Worm (Caenorhabditis elegans) whole organism, young adult: ENCODE results near the gene F17C11.2.

Experiments used
- B0035.1 ChIP-seq: sonication (generic microtip); optimal IDR thresholded peaks from 2 replicates; lab custom pipeline; 2016; ENCODE audit warnings: missing genetic modification characterization, mild to moderate bottlenecking, missing compliant biosample characterization, missing genotype, missing genetic modification reagents
- F10E7.11 ChIP-seq: sonication (generic microtip); optimal IDR thresholded peaks from 2 replicates; lab custom pipeline; 2017; ENCODE audit warnings: mild to moderate bottlenecking, missing genetic modification characterization, moderate library complexity, missing compliant biosample characterization
- F23B12.7 ChIP-seq: sonication (generic microtip); optimal IDR thresholded peaks from 2 replicates; lab custom pipeline; 2017; ENCODE audit warnings: missing genetic modification characterization, mild to moderate bottlenecking, missing compliant biosample characterization, antibody characterized with exemption, moderate library complexity; ENCODE audit not compliant: insufficient read depth
- F55B11.4 ChIP-seq: sonication (generic microtip); optimal IDR thresholded peaks from 2 replicates; lab custom pipeline; 2016; ENCODE audit warnings: missing compliant biosample characterization, missing genetic modification characterization, borderline replicate concordance; ENCODE audit not compliant: insufficient read depth
- F57A8.1 ChIP-seq: fragments of 200-800 bp; sonication (Bioruptor generic); optimal IDR thresholded peaks from 2 replicates; lab custom pipeline; 2018; ENCODE audit warnings: mild to moderate bottlenecking, missing genetic modification characterization, moderate library complexity, missing compliant biosample characterization
- K11D2.4 ChIP-seq: fragments of 200-800 bp; sonication (Bioruptor generic); IDR thresholded peaks from 2 replicates; pipeline ENCODE4 v1.3.6; 2022; ENCODE audit warnings: missing genetic modification reagents, missing genetic modification characterization, missing compliant biosample characterization
- Y56A3A.18 ChIP-seq: fragments of 200-800 bp; sonication (Bioruptor generic); IDR thresholded peaks from 2 replicates; pipeline ENCODE4 v1.3.6; 2022; ENCODE audit warnings: missing genetic modification reagents, missing genetic modification characterization, missing compliant biosample characterization
- ZK185.1 ChIP-seq: sonication (generic microtip); optimal IDR thresholded peaks from 2 replicates; lab custom pipeline; 2016; ENCODE audit warnings: mild to moderate bottlenecking, missing genetic modification characterization, missing compliant biosample characterization; ENCODE audit not compliant: poor library complexity, severe bottlenecking
- akir-1 ChIP-seq: fragments of 200-800 bp; sonication (Bioruptor generic); optimal IDR thresholded peaks from 2 replicates; lab custom pipeline; 2018; ENCODE audit warnings: mild to moderate bottlenecking, missing genetic modification characterization, moderate library complexity, missing compliant biosample characterization
- ama-1 ChIP-seq, 3 experiments: fragments of 150-350 bp in 1 of 3; sonication (generic microtip) in 2 of 3; optimal IDR thresholded peaks; 2 replicates each; lab custom pipeline; 2014 to 2018; ENCODE audit warnings: missing biosample characterization in 2 of 3, missing genetic modification characterization in 2 of 3, missing genetic modification reagents in 2 of 3
- aptf-3 ChIP-seq: fragments of 200-800 bp; sonication (Bioruptor generic); IDR thresholded peaks from 2 replicates; pipeline ENCODE4 v1.3.6; 2022; ENCODE audit warnings: missing genetic modification characterization, missing compliant biosample characterization
- attf-5 ChIP-seq: fragments of 200-800 bp; sonication (Bioruptor generic); optimal IDR thresholded peaks from 2 replicates; lab custom pipeline; 2018; ENCODE audit warnings: mild to moderate bottlenecking, missing genetic modification characterization, missing compliant biosample characterization
- ceh-100 ChIP-seq: fragments of 200-800 bp; sonication (Bioruptor generic); IDR thresholded peaks from 2 replicates; pipeline ENCODE4 v1.3.6; 2022; ENCODE audit warnings: missing genetic modification reagents, missing genetic modification characterization, missing compliant biosample characterization
- ceh-58 ChIP-seq: fragments of 200-800 bp; sonication (Bioruptor generic); IDR thresholded peaks from 2 replicates; pipeline ENCODE4 v1.3.6; 2022; ENCODE audit warnings: missing genetic modification characterization, missing compliant biosample characterization
- ceh-79 ChIP-seq: sonication (generic microtip); optimal IDR thresholded peaks from 2 replicates; lab custom pipeline; 2017; ENCODE audit warnings: mild to moderate bottlenecking, missing genetic modification characterization, missing compliant biosample characterization
- ceh-91 ChIP-seq: fragments of 200-800 bp; sonication (Bioruptor generic); IDR thresholded peaks from 2 replicates; pipeline ENCODE4 v1.3.6; 2022; ENCODE audit warnings: missing genetic modification reagents, missing genetic modification characterization, missing compliant biosample characterization
- chd-7 ChIP-seq: sonication (generic microtip); optimal IDR thresholded peaks from 2 replicates; lab custom pipeline; 2016; ENCODE audit warnings: mild to moderate bottlenecking, missing genetic modification characterization, moderate library complexity, missing compliant biosample characterization
- dox-1 ChIP-seq: fragments of 200-800 bp; sonication (Bioruptor generic); IDR thresholded peaks from 2 replicates; pipeline ENCODE4 v1.3.6; 2022; ENCODE audit warnings: missing genetic modification reagents, missing genetic modification characterization, missing compliant biosample characterization
- dpff-1 ChIP-seq: sonication (generic microtip); optimal IDR thresholded peaks from 2 replicates; lab custom pipeline; 2017; ENCODE audit warnings: mild to moderate bottlenecking, missing genetic modification characterization, missing compliant biosample characterization
- efl-1 ChIP-seq: fragments of 150-350 bp; optimal IDR thresholded peaks from 2 replicates; lab custom pipeline; 2014; ENCODE audit warnings: missing biosample characterization, missing genetic modification reagents, missing genetic modification characterization
- egl-18 ChIP-seq: fragments of 200-800 bp; sonication (Bioruptor generic); IDR thresholded peaks from 2 replicates; pipeline ENCODE4 v1.3.6; 2022; ENCODE audit warnings: missing genetic modification reagents, missing genetic modification characterization, missing compliant biosample characterization
- egl-44 ChIP-seq: fragments of 200-800 bp; sonication (Bioruptor generic); IDR thresholded peaks from 2 replicates; pipeline ENCODE4 v1.3.6; 2022; ENCODE audit warnings: missing genetic modification reagents, missing genetic modification characterization, missing compliant biosample characterization
- ekl-4 ChIP-seq: fragments of 200-800 bp; sonication (Bioruptor generic); IDR thresholded peaks from 2 replicates; pipeline ENCODE4 v1.3.6; 2022; ENCODE audit warnings: missing genetic modification reagents, missing genetic modification characterization, missing compliant biosample characterization
- fkh-3 ChIP-seq: sonication (generic microtip); optimal IDR thresholded peaks from 2 replicates; lab custom pipeline; 2016; ENCODE audit warnings: mild to moderate bottlenecking, missing genetic modification characterization, missing compliant biosample characterization
- hrde-1 ChIP-seq: sonication (generic microtip); optimal IDR thresholded peaks from 2 replicates; lab custom pipeline; 2016; ENCODE audit warnings: missing genetic modification characterization, mild to moderate bottlenecking, missing compliant biosample characterization, moderate library complexity, missing genotype, missing genetic modification reagents, borderline replicate concordance
- lag-1 ChIP-seq: fragments of 200-800 bp; sonication (Bioruptor generic); IDR thresholded peaks from 2 replicates; pipeline ENCODE4 v1.3.6; 2022; ENCODE audit warnings: missing genetic modification reagents, missing genetic modification characterization, missing compliant biosample characterization
- lin-26 ChIP-seq: fragments of 200-800 bp; sonication (Bioruptor generic); IDR thresholded peaks from 2 replicates; pipeline ENCODE4 v1.3.6; 2022; ENCODE audit warnings: missing genetic modification reagents, missing genetic modification characterization, missing compliant biosample characterization
- lin-35 ChIP-seq, 3 experiments: fragments of 150-350 bp in 2 of 3; sonication (generic microtip) in 1 of 3; optimal IDR thresholded peaks; 2 replicates each; lab custom pipeline; 2014 to 2018; ENCODE audit warnings: missing biosample characterization in 3 of 3, missing genetic modification characterization in 3 of 3, missing genetic modification reagents in 3 of 3
- lin-40 ChIP-seq: sonication (generic microtip); optimal IDR thresholded peaks from 2 replicates; lab custom pipeline; 2016; ENCODE audit warnings: missing genetic modification characterization, mild to moderate bottlenecking, missing compliant biosample characterization, missing genotype, missing genetic modification reagents
- lin-54 ChIP-seq: fragments of 200-800 bp; sonication (Bioruptor generic); optimal IDR thresholded peaks from 2 replicates; lab custom pipeline; 2018; ENCODE audit warnings: mild to moderate bottlenecking, missing genetic modification characterization, missing compliant biosample characterization
- lir-1 ChIP-seq: fragments of 200-800 bp; sonication (Bioruptor generic); conservative IDR thresholded peaks from 2 replicates; pipeline ENCODE4 v1.3.6; 2022; ENCODE audit warnings: missing genetic modification reagents, missing genetic modification characterization, missing compliant biosample characterization
- lsl-1 ChIP-seq: fragments of 200-800 bp; sonication (Bioruptor generic); optimal IDR thresholded peaks from 2 replicates; lab custom pipeline; 2018; ENCODE audit warnings: mild to moderate bottlenecking, missing genetic modification characterization, moderate library complexity, missing compliant biosample characterization
- madf-10 ChIP-seq: sonication (generic microtip); optimal IDR thresholded peaks from 2 replicates; lab custom pipeline; 2016; ENCODE audit warnings: mild to moderate bottlenecking, missing genetic modification characterization, missing compliant biosample characterization
- madf-6 ChIP-seq: fragments of 200-800 bp; sonication (Bioruptor generic); IDR thresholded peaks from 2 replicates; pipeline ENCODE4 v1.3.6; 2022; ENCODE audit warnings: missing genetic modification reagents, missing genetic modification characterization, missing compliant biosample characterization
- madf-8 ChIP-seq: fragments of 200-800 bp; sonication (Bioruptor generic); conservative IDR thresholded peaks from 2 replicates; pipeline ENCODE4 v1.3.6; 2022; ENCODE audit warnings: missing genetic modification reagents, missing genetic modification characterization, missing compliant biosample characterization
- mel-28 ChIP-seq: sonication (generic microtip); optimal IDR thresholded peaks from 2 replicates; lab custom pipeline; 2016; ENCODE audit warnings: borderline replicate concordance, mild to moderate bottlenecking, missing genetic modification characterization, missing compliant biosample characterization
- nfya-2 ChIP-seq: fragments of 200-800 bp; sonication (Bioruptor generic); IDR thresholded peaks from 2 replicates; pipeline ENCODE4 v1.3.6; 2022; ENCODE audit warnings: missing genetic modification reagents, missing genetic modification characterization, missing compliant biosample characterization
- rcor-1 ChIP-seq: fragments of 200-800 bp; sonication (Bioruptor generic); IDR thresholded peaks from 2 replicates; pipeline ENCODE4 v1.3.6; 2022; ENCODE audit warnings: missing genetic modification reagents, missing genetic modification characterization, missing compliant biosample characterization
- repo-1 ChIP-seq: sonication (generic microtip); optimal IDR thresholded peaks from 2 replicates; lab custom pipeline; 2017; ENCODE audit warnings: mild to moderate bottlenecking, missing genetic modification characterization, missing compliant biosample characterization
- rpc-1 ChIP-seq, 2 experiments: fragments of 150-350 bp in 1 of 2; sonication (generic microtip) in 1 of 2; optimal IDR thresholded peaks; 2 replicates each; lab custom pipeline; 2014 to 2018; ENCODE audit warnings: missing biosample characterization in 1 of 2, missing genetic modification characterization in 1 of 2, missing genetic modification reagents in 1 of 2, missing genotype in 1 of 2
- snpc-1.1 ChIP-seq: sonication (generic microtip); optimal IDR thresholded peaks from 2 replicates; lab custom pipeline; 2017; ENCODE audit warnings: missing genetic modification characterization, mild to moderate bottlenecking, missing compliant biosample characterization, antibody characterized with exemption, moderate library complexity, missing genotype, missing genetic modification reagents; ENCODE audit not compliant: insufficient read depth
- snpc-3.4 ChIP-seq: sonication (generic microtip); optimal IDR thresholded peaks from 2 replicates; lab custom pipeline; 2017; ENCODE audit warnings: missing genetic modification characterization, mild to moderate bottlenecking, missing compliant biosample characterization, antibody characterized with exemption, moderate library complexity, missing genotype, missing genetic modification reagents
- tlf-1 ChIP-seq: fragments of 200-800 bp; sonication (Bioruptor generic); optimal IDR thresholded peaks from 2 replicates; lab custom pipeline; 2018; ENCODE audit warnings: mild to moderate bottlenecking, missing genetic modification characterization, missing compliant biosample characterization
- ztf-18 ChIP-seq: sonication (generic microtip); optimal IDR thresholded peaks from 2 replicates; lab custom pipeline; 2016; ENCODE audit warnings: missing genotype, mild to moderate bottlenecking, missing genetic modification characterization, missing compliant biosample characterization
- ztf-22 ChIP-seq: fragments of 200-800 bp; sonication (Bioruptor generic); optimal IDR thresholded peaks from 2 replicates; lab custom pipeline; 2018; ENCODE audit warnings: mild to moderate bottlenecking, missing genetic modification characterization, moderate library complexity, missing compliant biosample characterization
- ztf-28 ChIP-seq: fragments of 200-800 bp; sonication (Bioruptor generic); IDR thresholded peaks from 2 replicates; pipeline ENCODE4 v1.3.6; 2022; ENCODE audit warnings: missing genetic modification reagents, missing genetic modification characterization, missing compliant biosample characterization
- ztf-3 ChIP-seq: fragments of 200-800 bp; sonication (Bioruptor generic); optimal IDR thresholded peaks from 2 replicates; lab custom pipeline; 2018; ENCODE audit warnings: mild to moderate bottlenecking, missing genetic modification characterization, missing compliant biosample characterization

Gene F17C11.2

DNA sequence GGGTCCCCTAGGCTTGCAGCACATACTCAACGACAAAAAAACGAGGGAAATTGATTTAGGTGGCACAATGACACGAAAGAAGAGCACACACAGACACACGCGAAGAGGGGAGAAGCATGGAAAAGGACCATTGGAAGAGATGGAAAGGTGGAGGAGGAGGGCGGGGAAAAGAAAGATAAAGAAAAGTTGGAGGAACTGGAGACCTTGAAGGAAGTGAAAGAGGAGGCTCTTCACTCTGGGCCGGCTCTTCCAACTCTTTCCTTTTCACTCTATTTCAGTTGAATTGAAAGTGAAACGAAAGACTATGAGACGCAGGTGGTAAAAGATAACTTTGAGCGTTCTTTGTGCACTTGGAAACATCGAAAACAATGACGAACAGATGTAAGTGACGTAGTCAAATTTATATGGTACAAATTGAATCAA, 13.4 kb downstream of the F17C11.2 start:
- no peak for TF ChIP-seq nfya-2 (GFP tag; lab: Robert Waterston, UW)
- no peak for TF ChIP-seq ztf-18 (tag; lab: Kevin White, UChicago)
- no peak for TF ChIP-seq hrde-1 (tag; lab: Kevin White, UChicago)
- TF ChIP-seq F55B11.4 (tag; lab: Kevin White, UChicago) = no peak
- no peak for TF ChIP-seq akir-1 (GFP tag; lab: Kevin White, UChicago)
- TF ChIP-seq attf-5 = peak; percentile 38
- TF ChIP-seq F57A8.1 (GFP tag; lab: Kevin White, UChicago) = no peak
- no peak for TF ChIP-seq tlf-1 (GFP tag; lab: Kevin White, UChicago)
- no peak for TF ChIP-seq ceh-58 (GFP tag; lab: Robert Waterston, UW)
- TF ChIP-seq lin-54 (GFP tag; lab: Kevin White, UChicago) = no peak
- TF ChIP-seq lin-26 (GFP tag; lab: Robert Waterston, UW) = no peak
- no peak for TF ChIP-seq lsl-1 (GFP tag; lab: Kevin White, UChicago)
- no peak for TF ChIP-seq snpc-3.4 (tag; lab: Kevin White, UChicago)
- TF ChIP-seq F23B12.7 (tag; lab: Kevin White, UChicago) = no peak
- no peak for TF ChIP-seq egl-44 (GFP tag; lab: Robert Waterston, UW)
- TF ChIP-seq ceh-79 = no peak
- TF ChIP-seq snpc-1.1 = no peak
- no peak for TF ChIP-seq repo-1 (tag; lab: Kevin White, UChicago)
- no peak for TF ChIP-seq ama-1 (optimal IDR thresholded peaks at IDR 0.05; lab: Kevin White, UChicago)
- TF ChIP-seq ama-1 (GFP tag; optimal IDR thresholded peaks at IDR 0.05; lab: Kevin White, UChicago) = no peak
- peak; percentile 44; the same call in 1 of the 2 replicates for TF ChIP-seq dox-1 (GFP tag; lab: Robert Waterston, UW)
- TF ChIP-seq lag-1 (GFP tag; lab: Robert Waterston, UW) = no peak
- no peak for TF ChIP-seq egl-18 (GFP tag; lab: Robert Waterston, UW)
- no peak for TF ChIP-seq ztf-22 (GFP tag; lab: Kevin White, UChicago)
- TF ChIP-seq madf-8 (GFP tag; lab: Robert Waterston, UW) = no peak
- TF ChIP-seq F10E7.11 (tag; lab: Kevin White, UChicago) = peak; percentile 56
- no peak for TF ChIP-seq B0035.1 (tag; lab: Kevin White, UChicago)
- TF ChIP-seq aptf-3 = no peak
- no peak for TF ChIP-seq lir-1 (GFP tag; lab: Robert Waterston, UW)
- no peak for TF ChIP-seq chd-7 (tag; lab: Kevin White, UChicago)
- TF ChIP-seq madf-10 (tag; lab: Kevin White, UChicago) = peak; percentile 12
- peak; percentile 26 for TF ChIP-seq ztf-3 (GFP tag; lab: Kevin White, UChicago)
- no peak for TF ChIP-seq ztf-28 (GFP tag; lab: Robert Waterston, UW)
- peak; percentile 34 for TF ChIP-seq lin-40 (tag; lab: Kevin White, UChicago)
- TF ChIP-seq Y56A3A.18 = 0 out of 2 replicates have a peak, but pooled peaks have one; percentile 43
- TF ChIP-seq efl-1 = no peak
- TF ChIP-seq fkh-3 = no peak
- no peak for TF ChIP-seq mel-28 (tag; lab: Kevin White, UChicago)
- TF ChIP-seq dpff-1 (tag; lab: Kevin White, UChicago) = no peak
- TF ChIP-seq rcor-1 (GFP tag; lab: Robert Waterston, UW) = no peak
- TF ChIP-seq lin-35 (GFP tag; optimal IDR thresholded peaks at IDR 0.05; lab: Kevin White, UChicago) = no peak
- TF ChIP-seq ceh-91 (GFP tag; lab: Robert Waterston, UW) = no peak
- 0 out of 2 replicates have a peak, but pooled peaks have one; percentile 39 for TF ChIP-seq ekl-4 (GFP tag; lab: Robert Waterston, UW)
- TF ChIP-seq ceh-100 (GFP tag; lab: Robert Waterston, UW) = no peak
- no peak for TF ChIP-seq rpc-1 (optimal IDR thresholded peaks at IDR 0.05; lab: Kevin White, UChicago)
- TF ChIP-seq rpc-1 (tag; optimal IDR thresholded peaks at IDR 0.05; lab: Kevin White, UChicago) = no peak
- TF ChIP-seq K11D2.4 (GFP tag; lab: Robert Waterston, UW) = peak; percentile 52; the same call in 1 of the 2 replicates
- 0 out of 2 replicates have a peak, but pooled peaks have one; percentile 12 for TF ChIP-seq madf-6 (GFP tag; lab: Robert Waterston, UW)
- peak; percentile 19 for TF ChIP-seq ZK185.1 (tag; lab: Kevin White, UChicago)
